Fruit fly (Drosophila melanogaster) whole organism, adult: Measurements from ENCODE around the gene CG4972.

Source experiments
- CG11617 ChIP-seq: fragments of 200-800 bp; sonication (Bioruptor generic); optimal IDR thresholded peaks from 2 replicates; lab custom pipeline; 2017; ENCODE audit warnings: mild to moderate bottlenecking, missing biosample characterization, missing genetic modification reagents, missing genetic modification characterization
- CG12768 ChIP-seq: fragments of 200-800 bp; sonication (Bioruptor generic); optimal IDR thresholded peaks from 2 replicates; lab custom pipeline; 2017; ENCODE audit warnings: missing biosample characterization, missing genetic modification characterization, mild to moderate bottlenecking, moderate library complexity, missing genetic modification reagents
- CG14711 ChIP-seq: fragments of 200-800 bp; sonication (Bioruptor generic); optimal IDR thresholded peaks from 2 replicates; lab custom pipeline; 2018; ENCODE audit warnings: missing biosample characterization, mild to moderate bottlenecking, missing genetic modification characterization, moderate library complexity
- CG1620 ChIP-seq: fragments of 200-800 bp; sonication (Bioruptor generic); optimal IDR thresholded peaks from 2 replicates; lab custom pipeline; 2016; ENCODE audit warnings: missing biosample characterization, missing genetic modification characterization
- CG33017 ChIP-seq: fragments of 200-800 bp; sonication (Bioruptor generic); optimal IDR thresholded peaks from 2 replicates; lab custom pipeline; 2018; ENCODE audit warnings: missing biosample characterization, mild to moderate bottlenecking, missing genetic modification characterization, moderate library complexity
- CG5204 ChIP-seq: fragments of 200-800 bp; sonication (Bioruptor generic); optimal IDR thresholded peaks from 2 replicates; lab custom pipeline; 2016; ENCODE audit warnings: missing biosample characterization, missing genetic modification characterization
- CG7045 ChIP-seq: fragments of 200-800 bp; sonication (Bioruptor generic); optimal IDR thresholded peaks from 2 replicates; lab custom pipeline; 2017; ENCODE audit warnings: missing biosample characterization, mild to moderate bottlenecking, missing genetic modification characterization
- CG7101 ChIP-seq: fragments of 200-800 bp; sonication (Bioruptor generic); optimal IDR thresholded peaks from 2 replicates; lab custom pipeline; 2018; ENCODE audit warnings: missing biosample characterization, mild to moderate bottlenecking, missing genetic modification characterization, moderate library complexity
- Clk ChIP-seq: fragments of 200-800 bp; sonication (Bioruptor generic); optimal IDR thresholded peaks from 2 replicates; lab custom pipeline; 2017; ENCODE audit warnings: missing biosample characterization, missing genetic modification characterization
- Crg-1 ChIP-seq: fragments of 200-800 bp; sonication (Bioruptor generic); optimal IDR thresholded peaks from 2 replicates; lab custom pipeline; 2016; ENCODE audit warnings: missing biosample characterization, missing genetic modification characterization
- Hr96 ChIP-seq: fragments of 200-800 bp; sonication (Bioruptor generic); optimal IDR thresholded peaks from 2 replicates; lab custom pipeline; 2016; ENCODE audit warnings: missing biosample characterization, missing genetic modification characterization
- Mnt ChIP-seq: fragments of 200-800 bp; sonication (Bioruptor generic); optimal IDR thresholded peaks from 2 replicates; lab custom pipeline; 2016; ENCODE audit warnings: missing biosample characterization, mild to moderate bottlenecking, missing genetic modification characterization
- bab1 ChIP-seq: fragments of 200-800 bp; sonication (Bioruptor generic); optimal IDR thresholded peaks from 3 replicates; lab custom pipeline; 2019; ENCODE audit warnings: missing biosample characterization, mild to moderate bottlenecking, missing genetic modification characterization, moderate library complexity
- cic ChIP-seq: fragments of 200-800 bp; sonication (Bioruptor generic); optimal IDR thresholded peaks from 2 replicates; lab custom pipeline; 2017; ENCODE audit warnings: missing biosample characterization, mild to moderate bottlenecking, missing genetic modification characterization, moderate library complexity
- cnc ChIP-seq, 2 experiments: fragments of >200 bp; optimal IDR thresholded peaks; 2 replicates each; lab custom pipeline; 2017
- kay ChIP-seq: fragments of 200-800 bp; sonication (Bioruptor generic); peaks from one replicate; lab custom pipeline; 2016; ENCODE audit warnings: missing biosample characterization, missing genetic modification characterization, borderline replicate concordance
- ovo ChIP-seq: fragments of 200-800 bp; sonication (Bioruptor generic); optimal IDR thresholded peaks from 2 replicates; lab custom pipeline; 2016; ENCODE audit warnings: missing biosample characterization, missing genetic modification characterization
- pad ChIP-seq: fragments of 200-800 bp; sonication (Bioruptor generic); optimal IDR thresholded peaks from 3 replicates; lab custom pipeline; 2017; ENCODE audit warnings: missing biosample characterization, missing genetic modification characterization, mild to moderate bottlenecking, moderate library complexity, missing genetic modification reagents
- tj ChIP-seq: fragments of 200-800 bp; sonication (Bioruptor generic); optimal IDR thresholded peaks from 3 replicates; lab custom pipeline; 2017; ENCODE audit warnings: missing biosample characterization, mild to moderate bottlenecking, missing genetic modification characterization, moderate library complexity
- toe ChIP-seq: fragments of 200-800 bp; sonication (Bioruptor generic); optimal IDR thresholded peaks from 2 replicates; lab custom pipeline; 2016; ENCODE audit warnings: missing biosample characterization, missing genetic modification characterization

The CG4972 gene

DNA sequence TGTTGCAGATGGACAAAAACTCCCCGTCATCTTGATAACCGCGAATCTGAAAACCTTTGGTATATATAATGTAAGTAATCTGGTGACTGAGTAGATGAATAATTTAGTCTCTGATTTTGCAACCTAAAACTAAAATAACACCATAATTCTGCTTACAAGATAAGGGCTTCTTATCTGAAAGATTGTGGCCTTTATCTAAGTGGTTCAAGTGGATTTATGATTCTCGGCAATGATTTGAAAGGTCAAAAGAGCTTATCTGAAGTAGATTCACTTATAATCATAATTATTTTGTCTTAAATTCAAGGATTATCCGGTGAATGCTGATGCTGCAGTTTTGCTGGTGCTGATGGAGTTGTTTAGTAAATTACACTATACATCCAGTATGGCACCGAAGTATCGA is 1.3 kb downstream of the CG4972 start:
- TF ChIP-seq kay (peak; percentile 88), bab1 (no peak)

DNA sequence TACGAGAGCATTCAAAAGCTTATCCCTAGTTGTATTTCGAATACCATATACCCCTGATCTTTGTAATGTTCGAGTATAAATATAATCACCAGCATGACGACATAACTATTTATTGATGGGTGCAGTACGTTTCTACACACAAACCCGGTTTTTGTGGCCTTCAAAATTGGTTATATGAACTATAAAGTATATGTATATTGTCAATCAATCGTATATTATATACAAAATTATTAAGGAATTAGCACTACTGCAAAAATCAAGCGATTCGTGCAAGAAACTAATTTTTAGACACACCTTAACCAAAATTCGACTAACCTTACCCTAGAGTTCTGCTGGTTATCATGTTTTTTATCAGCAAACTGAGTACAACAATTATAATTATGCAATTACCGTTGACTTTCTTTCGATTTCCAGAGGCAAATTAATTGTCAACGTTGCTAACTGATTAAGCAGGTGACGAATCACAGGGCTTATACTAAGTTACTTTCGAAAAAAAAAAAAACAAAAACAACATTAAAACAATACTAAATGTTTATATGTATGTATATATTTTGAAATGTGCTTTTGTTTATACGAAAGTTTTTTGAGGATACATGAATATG is 5.7 kb downstream of the CG4972 start:
- TF ChIP-seq pad (no peak), cic (peak; percentile 64), kay (peak; percentile 93)

DNA sequence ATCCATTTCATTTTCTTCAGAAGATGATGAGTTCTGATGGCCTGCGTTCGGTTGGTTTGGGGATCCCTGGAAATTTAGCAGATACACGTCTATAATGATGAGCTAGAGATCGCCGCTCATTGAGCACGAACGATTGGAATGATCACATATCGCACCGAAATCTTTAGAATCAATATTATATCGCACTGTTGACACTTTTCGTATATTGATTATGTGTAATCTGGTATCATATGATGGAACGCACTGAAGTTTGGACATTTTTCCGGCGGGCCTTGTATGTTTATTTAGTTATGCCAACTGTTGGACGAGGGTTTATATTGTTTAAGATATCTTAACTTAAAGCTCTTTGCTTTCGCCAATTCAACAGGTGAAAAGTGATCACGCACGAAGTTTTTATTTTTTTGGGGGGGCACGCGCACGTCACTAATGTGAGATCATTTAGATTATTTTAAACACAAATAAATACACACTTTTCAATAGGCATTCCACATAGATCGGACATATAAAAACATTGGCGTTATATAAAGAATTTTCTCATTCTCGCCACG is 6.5 kb downstream of the CG4972 start:
- no peak for TF ChIP-seq kay
- TF ChIP-seq CG12768 (GFP tag; lab: Kevin White, UChicago), result no peak
- TF ChIP-seq Crg-1, result no peak
- no peak for TF ChIP-seq CG7045 (GFP tag; lab: Kevin White, UChicago)
- TF ChIP-seq Hr96 (GFP tag; lab: Kevin White, UChicago), result no peak
- TF ChIP-seq CG1620 (GFP tag; lab: Kevin White, UChicago), result no peak
- TF ChIP-seq CG14711 (tag; lab: Kevin White, UChicago), result peak; percentile 6

DNA sequence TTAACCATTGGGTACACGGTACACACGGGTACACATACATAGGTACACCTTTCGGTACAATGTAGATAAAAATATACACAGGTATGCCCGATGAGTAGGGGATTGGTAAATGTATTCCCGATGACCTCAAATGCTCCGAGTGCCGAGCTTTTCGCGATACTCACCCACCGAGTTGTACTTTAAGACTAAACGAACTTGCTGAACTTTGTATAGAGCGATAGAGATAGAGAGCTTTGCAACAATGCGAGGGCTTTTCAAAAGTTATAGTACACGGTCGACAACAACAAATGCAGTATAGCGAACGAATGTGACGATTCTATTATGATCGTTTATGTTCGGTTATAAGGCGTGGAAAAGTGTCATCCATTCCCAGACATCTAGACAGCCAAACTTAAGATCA is 7.0 kb downstream of the CG4972 start:
- TF ChIP-seq ovo (GFP tag; lab: Kevin White, UChicago) (peak; percentile 48), CG14711 (tag; lab: Kevin White, UChicago) (peak; percentile 17), bab1 (peak; percentile 70), cnc (optimal IDR thresholded peaks at IDR 0.05; lab: Kevin White, UChicago) (no peak), Mnt (GFP tag; lab: Kevin White, UChicago) (peak; percentile 47), cic (peak; percentile 90), kay (peak; percentile 99), CG7101 (tag; lab: Kevin White, UChicago) (peak; percentile 25), CG1620 (GFP tag; lab: Kevin White, UChicago) (no peak), Crg-1 (no peak), CG11617 (GFP tag; lab: Kevin White, UChicago) (peak; percentile 36), CG12768 (GFP tag; lab: Kevin White, UChicago) (peak; percentile 97), tj (GFP tag; lab: Kevin White, UChicago) (peak; percentile 45), toe (peak; percentile 47), CG7045 (GFP tag; lab: Kevin White, UChicago) (no peak), Hr96 (GFP tag; lab: Kevin White, UChicago) (no peak), pad (no peak), CG33017 (tag; lab: Kevin White, UChicago) (peak; percentile 82), Clk (no peak), CG5204 (GFP tag; lab: Kevin White, UChicago) (no peak)

DNA sequence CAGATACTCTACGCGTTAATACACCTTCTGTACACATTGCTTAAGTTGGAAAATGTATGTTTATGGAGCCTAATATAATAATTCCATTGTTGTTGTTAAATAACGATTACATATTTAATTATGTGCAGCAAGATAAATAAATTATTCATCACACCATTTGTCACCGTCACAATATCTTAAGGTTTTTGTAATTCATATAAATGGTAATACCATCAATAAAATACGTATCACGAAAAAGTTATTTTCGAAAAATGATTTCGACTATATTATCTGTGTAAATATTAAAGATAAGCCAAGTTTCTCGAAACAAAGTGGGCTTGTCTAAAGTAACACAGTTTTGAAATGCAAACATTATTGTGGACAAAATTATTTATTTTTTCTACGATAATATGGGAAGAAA is 7.6 kb downstream of the CG4972 start, which contains the start of gene CG4995:
Gene CG4995, plus strand, starts transcription at position 301 of the 400 bp plus-strand sequence.
- TF ChIP-seq CG7045 (GFP tag; lab: Kevin White, UChicago) (no peak), bab1 (no peak), Mnt (GFP tag; lab: Kevin White, UChicago) (no peak), Crg-1 (no peak), CG7101 (tag; lab: Kevin White, UChicago) (no peak), CG12768 (GFP tag; lab: Kevin White, UChicago) (no peak), Clk (no peak), cic (no peak)

DNA sequence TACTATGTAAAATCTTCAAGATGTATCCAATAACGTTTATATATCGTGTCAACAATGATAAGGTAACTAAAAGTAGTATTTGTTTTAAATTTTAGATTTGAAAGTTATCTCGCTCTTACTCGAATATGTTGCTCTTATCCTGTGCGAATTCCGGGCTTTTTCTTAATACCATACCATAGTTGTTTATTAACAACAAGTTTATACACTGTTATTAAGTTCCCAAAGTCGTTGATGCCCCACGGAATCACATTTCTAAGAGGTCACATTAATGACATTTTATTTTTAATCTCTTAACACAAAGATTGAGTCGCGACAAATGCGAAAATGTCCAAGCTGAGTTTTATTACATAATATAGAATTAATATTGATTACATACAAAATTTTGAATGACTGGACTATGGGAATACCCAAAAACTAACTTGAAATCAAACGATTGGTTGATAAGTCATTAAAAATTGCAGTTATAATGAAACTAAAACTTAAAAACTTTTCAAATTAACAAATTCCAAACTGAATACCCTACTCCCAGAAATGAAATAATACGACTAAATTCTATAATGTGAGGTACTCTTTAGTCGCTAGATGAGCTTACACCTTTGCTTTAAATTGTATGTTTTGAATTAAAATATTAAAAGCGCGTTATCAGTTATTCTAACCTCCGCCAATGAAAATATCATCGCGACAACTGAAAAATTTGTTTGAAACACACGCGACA is 8.3 kb downstream of the CG4972 start, which contains the start of gene CG5381:
Gene CG5381, minus strand, starts transcription at position 330 of the 715 bp plus-strand sequence.
- TF ChIP-seq kay (peak; percentile 69), CG5204 (GFP tag; lab: Kevin White, UChicago) (no peak)

DNA sequence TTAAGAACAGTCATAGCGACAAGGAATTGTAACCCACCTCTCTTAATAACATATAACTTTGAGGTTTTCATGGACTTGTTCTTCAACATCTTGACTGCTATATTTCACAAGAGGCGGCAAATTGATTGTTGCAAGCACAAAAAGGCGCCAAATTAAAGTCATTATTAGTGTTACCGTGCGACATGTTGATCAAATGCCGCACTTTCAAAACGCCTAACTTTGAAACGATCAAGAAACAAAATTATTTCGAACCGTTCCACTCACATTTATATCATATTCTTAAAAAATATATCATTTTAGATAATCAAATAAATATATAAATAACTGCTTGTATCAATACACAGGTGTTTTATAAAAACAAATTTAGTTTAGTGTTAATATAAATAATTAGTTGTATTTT is 13.2 kb downstream of the CG4972 start, which contains the start of gene RnrL:
Gene RnrL, minus strand, starts transcription at position 154 of the 400 bp plus-strand sequence.
- TF ChIP-seq CG7101 (tag; lab: Kevin White, UChicago) (no peak), kay (peak; percentile 82), pad (no peak)
